Fruit fly (Drosophila melanogaster) whole organism, embryonic: ENCODE measurements around the gene CG42554.

Experiments
- CG7786 ChIP-seq: fragments of 200-800 bp; sonication (Bioruptor generic); optimal IDR thresholded peaks from 2 replicates; lab custom pipeline; 2016; ENCODE audit warnings: missing biosample characterization, missing genetic modification characterization
- CG8388 ChIP-seq: fragments of 200-800 bp; sonication (Bioruptor generic); optimal IDR thresholded peaks from 2 replicates; lab custom pipeline; 2019; ENCODE audit warnings: missing biosample characterization, mild to moderate bottlenecking, missing genetic modification characterization, moderate library complexity
- fu2 ChIP-seq: fragments of 200-800 bp; sonication (Bioruptor generic); optimal IDR thresholded peaks from 2 replicates; lab custom pipeline; 2016; ENCODE audit warnings: missing biosample characterization, missing genetic modification characterization
- insv ChIP-seq, 2 experiments: fragments of 200-800 bp; sonication (Bioruptor generic); optimal IDR thresholded peaks; 3 replicates each; lab custom pipeline; 2016 to 2018; ENCODE audit warnings: missing biosample characterization in 2 of 2, missing genetic modification characterization in 2 of 2
- maf-S ChIP-seq: fragments of 200-800 bp; sonication (Bioruptor generic); optimal IDR thresholded peaks from 2 replicates; lab custom pipeline; 2016; ENCODE audit warnings: missing biosample characterization, missing genetic modification characterization
- wor ChIP-seq: fragments of 200-800 bp; sonication (Bioruptor generic); IDR thresholded peaks from 2 replicates; pipeline ENCODE4 v1.3.6; 2022; ENCODE audit warnings: missing biosample characterization, missing genetic modification characterization

dm6 chr3L:875416-876011 is 40.0 kb downstream of the CG42554 start:
- TF ChIP-seq maf-S (GFP tag; lab: Kevin White, UChicago) (no peak), fu2 (GFP tag; lab: Kevin White, UChicago) (no peak), wor (no peak), insv (GFP tag; optimal IDR thresholded peaks at IDR 0.05; lab: Kevin White, UChicago) (no peak), CG7786 (GFP tag; lab: Kevin White, UChicago) (no peak), CG8388 (no peak)
